Worm (Caenorhabditis elegans) whole organism, midembryonic: ENCODE data around the gene ZC373.5.

Experiments used
- T22C8.4 ChIP-seq: fragments of 200-800 bp; sonication (Bioruptor generic); IDR thresholded peaks from 2 replicates; pipeline ENCODE4 v1.3.6; 2022; ENCODE audit warnings: missing genetic modification characterization, missing compliant biosample characterization
- ref-1 ChIP-seq: fragments of 200-800 bp; sonication (Bioruptor generic); conservative IDR thresholded peaks from 2 replicates; pipeline ENCODE4 v1.3.6; 2022; ENCODE audit warnings: missing genetic modification reagents, missing genetic modification characterization, missing compliant biosample characterization
- ztf-29 ChIP-seq: fragments of 200-800 bp; sonication (Bioruptor generic); IDR thresholded peaks from 2 replicates; pipeline ENCODE4 v1.3.6; 2022; ENCODE audit warnings: missing genetic modification reagents, missing genetic modification characterization, missing compliant biosample characterization

DNA sequence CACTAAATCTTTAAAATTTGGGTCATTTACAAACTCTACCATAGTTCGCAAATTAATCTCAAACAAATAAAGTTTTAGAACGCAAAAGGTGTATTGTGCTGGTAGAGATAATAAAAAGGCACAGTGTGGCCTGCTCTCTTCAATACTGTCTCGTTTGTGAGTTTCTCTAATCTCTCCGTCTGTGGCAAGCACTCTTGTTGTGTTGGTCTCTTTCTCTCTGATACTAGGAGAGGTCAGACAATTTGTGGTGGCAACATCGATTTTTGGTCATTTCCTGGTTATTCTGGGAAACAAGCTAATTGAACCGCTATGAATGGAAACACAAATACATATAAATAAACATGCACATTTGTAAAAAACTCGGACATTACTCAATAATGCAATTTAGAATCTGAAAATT is at the start of gene ZC373.5:
- TF ChIP-seq T22C8.4 (GFP tag; lab: Robert Waterston, UW) (no peak), ref-1 (GFP tag; lab: Robert Waterston, UW) (no peak), ztf-29 (GFP tag; lab: Robert Waterston, UW) (no peak)
